Fruit fly (Drosophila melanogaster) whole organism, embryonic: ENCODE results near the gene CG3529.

Source experiments
- Atf6 ChIP-seq: fragments of 200-800 bp; sonication (Bioruptor generic); IDR thresholded peaks from 2 replicates; pipeline ENCODE4 v1.3.6; 2022; ENCODE audit warnings: missing biosample characterization, missing genetic modification characterization
- Bgb ChIP-seq: fragments of 200-800 bp; sonication (Bioruptor generic); IDR thresholded peaks from 2 replicates; pipeline ENCODE4 v1.3.6; 2022; ENCODE audit warnings: missing biosample characterization, missing genetic modification characterization; ENCODE audit not compliant: partially characterized antibody
- CG10267 ChIP-seq: fragments of 200-800 bp; sonication (Bioruptor generic); optimal IDR thresholded peaks from 2 replicates; lab custom pipeline; 2018; ENCODE audit warnings: missing biosample characterization, mild to moderate bottlenecking, missing genetic modification characterization, moderate library complexity
- CG10565 ChIP-seq: fragments of 200-800 bp; sonication (Bioruptor generic); optimal IDR thresholded peaks from 3 replicates; lab custom pipeline; 2016; ENCODE audit warnings: missing biosample characterization, mild to moderate bottlenecking, missing genetic modification characterization
- CG12236 ChIP-seq: fragments of 200-800 bp; sonication (Bioruptor generic); optimal IDR thresholded peaks from 2 replicates; lab custom pipeline; 2016; ENCODE audit warnings: missing biosample characterization, missing genetic modification characterization
- CG15269 ChIP-seq: fragments of 200-800 bp; sonication (Bioruptor generic); optimal IDR thresholded peaks from 2 replicates; lab custom pipeline; 2018; ENCODE audit warnings: missing biosample characterization, mild to moderate bottlenecking, missing genetic modification characterization, moderate library complexity
- CG15514 ChIP-seq: fragments of 200-800 bp; sonication (Bioruptor generic); optimal IDR thresholded peaks from 3 replicates; lab custom pipeline; 2017; ENCODE audit warnings: missing biosample characterization, missing genetic modification characterization, mild to moderate bottlenecking, moderate library complexity, missing genetic modification reagents
- CG1602 ChIP-seq: fragments of 200-800 bp; sonication (Bioruptor generic); optimal IDR thresholded peaks from 3 replicates; lab custom pipeline; 2016; ENCODE audit warnings: missing biosample characterization, missing genetic modification characterization
- CG16779 ChIP-seq: fragments of 200-800 bp; sonication (Bioruptor generic); IDR thresholded peaks from 2 replicates; pipeline ENCODE4 v1.3.6; 2022; ENCODE audit warnings: missing biosample characterization, missing genetic modification characterization
- CG16815 ChIP-seq: fragments of 200-800 bp; sonication (Bioruptor generic); optimal IDR thresholded peaks from 3 replicates; lab custom pipeline; 2017; ENCODE audit warnings: missing biosample characterization, mild to moderate bottlenecking, missing genetic modification characterization
- CG17568 ChIP-seq: fragments of 200-800 bp; sonication (Bioruptor generic); optimal IDR thresholded peaks from 2 replicates; lab custom pipeline; 2018; ENCODE audit warnings: missing biosample characterization, mild to moderate bottlenecking, missing genetic modification characterization, moderate library complexity
- CG32772 ChIP-seq: fragments of 200-800 bp; sonication (Bioruptor generic); IDR thresholded peaks from 2 replicates; pipeline ENCODE4 v1.3.6; 2022; ENCODE audit warnings: missing biosample characterization, missing genetic modification characterization
- CG34422 ChIP-seq: fragments of 200-800 bp; sonication (Bioruptor generic); IDR thresholded peaks from 3 replicates; pipeline ENCODE4 v1.3.6; 2022; ENCODE audit warnings: missing biosample characterization, missing genetic modification characterization
- CG3847 ChIP-seq: fragments of 200-800 bp; sonication (Bioruptor generic); IDR thresholded peaks from 2 replicates; pipeline ENCODE4 v1.3.6; 2022; ENCODE audit warnings: missing biosample characterization, missing genetic modification characterization
- CG4730 ChIP-seq: fragments of 200-800 bp; sonication (Bioruptor generic); IDR thresholded peaks from 2 replicates; pipeline ENCODE4 v1.3.6; 2022; ENCODE audit warnings: missing biosample characterization, missing genetic modification characterization
- CG6765 ChIP-seq: fragments of 200-800 bp; sonication (Bioruptor generic); optimal IDR thresholded peaks from 3 replicates; lab custom pipeline; 2017; ENCODE audit warnings: missing biosample characterization, mild to moderate bottlenecking, missing genetic modification characterization
- CG7556 ChIP-seq: fragments of 200-800 bp; sonication (Bioruptor generic); optimal IDR thresholded peaks from 2 replicates; lab custom pipeline; 2017; ENCODE audit warnings: missing biosample characterization, mild to moderate bottlenecking, missing genetic modification characterization
- CG8478 ChIP-seq: fragments of >200 bp; optimal IDR thresholded peaks from 2 replicates; lab custom pipeline; 2018
- D19A ChIP-seq: fragments of 200-800 bp; optimal IDR thresholded peaks from 3 replicates; lab custom pipeline; 2019; ENCODE audit warnings: missing biosample characterization, mild to moderate bottlenecking, missing genetic modification characterization, moderate library complexity
- Dip2 ChIP-seq: fragments of 200-800 bp; sonication (Bioruptor generic); IDR thresholded peaks from 2 replicates; pipeline ENCODE4 v1.3.6; 2022; ENCODE audit warnings: missing biosample characterization, missing genetic modification characterization
- Ets97D ChIP-seq: fragments of 200-800 bp; sonication (Bioruptor generic); optimal IDR thresholded peaks from 3 replicates; lab custom pipeline; 2016; ENCODE audit warnings: missing biosample characterization, missing genetic modification characterization
- GATAe ChIP-seq: fragments of 200-800 bp; sonication (Bioruptor generic); conservative IDR thresholded peaks from 2 replicates; pipeline ENCODE4 v1.3.6; 2022; ENCODE audit warnings: missing biosample characterization, missing genetic modification characterization
- HHEX ChIP-seq: fragments of 200-800 bp; sonication (Bioruptor generic); optimal IDR thresholded peaks from 3 replicates; lab custom pipeline; 2017; ENCODE audit warnings: missing biosample characterization, mild to moderate bottlenecking, missing genetic modification characterization, missing genetic modification reagents
- HLH54F ChIP-seq: fragments of 200-800 bp; sonication (Bioruptor generic); optimal IDR thresholded peaks from 3 replicates; lab custom pipeline; 2016; ENCODE audit warnings: missing biosample characterization, missing genetic modification characterization
- HmgZ ChIP-seq: fragments of 200-800 bp; sonication (Bioruptor generic); optimal IDR thresholded peaks from 2 replicates; lab custom pipeline; 2018; ENCODE audit warnings: missing biosample characterization, mild to moderate bottlenecking, missing genetic modification characterization
- Hr51 ChIP-seq, 2 experiments: fragments of 200-800 bp; sonication (Bioruptor generic); optimal IDR thresholded peaks; 2 replicates in 1 of 2; 3 replicates in 1 of 2; lab custom pipeline; 2016 to 2018; ENCODE audit warnings: missing biosample characterization in 2 of 2, missing genetic modification characterization in 2 of 2, mild to moderate bottlenecking in 1 of 2, moderate library complexity in 1 of 2
- Hsf ChIP-seq: fragments of 200-800 bp; sonication (Bioruptor generic); optimal IDR thresholded peaks from 3 replicates; lab custom pipeline; 2016; ENCODE audit warnings: missing biosample characterization, missing genetic modification characterization
- Lim3 ChIP-seq: fragments of 200-800 bp; sonication (Bioruptor generic); IDR thresholded peaks from 2 replicates; pipeline ENCODE4 v1.3.6; 2022; ENCODE audit warnings: missing biosample characterization, missing genetic modification characterization
- Lpt ChIP-seq: fragments of >200 bp; optimal IDR thresholded peaks from 2 replicates; lab custom pipeline; 2018; ENCODE audit warnings: missing biosample characterization, missing genetic modification characterization
- NFAT ChIP-seq: fragments of 200-800 bp; sonication (Bioruptor generic); IDR thresholded peaks from 2 replicates; pipeline ENCODE4 v1.3.6; 2022; ENCODE audit warnings: missing biosample characterization, missing genetic modification characterization
- Ravus ChIP-seq: fragments of 200-800 bp; sonication (Bioruptor generic); IDR thresholded peaks from 2 replicates; pipeline ENCODE4 v1.3.6; 2022; ENCODE audit warnings: missing biosample characterization, missing genetic modification characterization
- Sin3A ChIP-seq: fragments of >200 bp; optimal IDR thresholded peaks from 2 replicates; lab custom pipeline; 2018
- Sry-δ ChIP-seq: fragments of 200-800 bp; sonication (Bioruptor generic); optimal IDR thresholded peaks from 2 replicates; lab custom pipeline; 2016; ENCODE audit warnings: missing biosample characterization, missing genetic modification characterization
- croc ChIP-seq: fragments of 200-800 bp; sonication (Bioruptor generic); conservative IDR thresholded peaks from 3 replicates; pipeline ENCODE4 v1.3.6; 2022; ENCODE audit warnings: missing biosample characterization, missing genetic modification characterization
- cwo ChIP-seq: fragments of 200-800 bp; sonication (Bioruptor generic); optimal IDR thresholded peaks from 3 replicates; lab custom pipeline; 2017; ENCODE audit warnings: missing biosample characterization, missing genetic modification characterization, mild to moderate bottlenecking, moderate library complexity, missing genetic modification reagents
- dysf ChIP-seq: fragments of 200-800 bp; sonication (Bioruptor generic); IDR thresholded peaks from 3 replicates; pipeline ENCODE4 v1.3.6; 2022; ENCODE audit warnings: missing biosample characterization, missing genetic modification characterization
- emc ChIP-seq: fragments of 200-800 bp; sonication (Bioruptor generic); optimal IDR thresholded peaks from 2 replicates; lab custom pipeline; 2016; ENCODE audit warnings: missing biosample characterization, missing genetic modification characterization
- her ChIP-seq: fragments of 200-800 bp; sonication (Bioruptor generic); optimal IDR thresholded peaks from 2 replicates; lab custom pipeline; 2016; ENCODE audit warnings: missing biosample characterization, missing genetic modification characterization
- ind ChIP-seq: fragments of 200-800 bp; sonication (Bioruptor generic); optimal IDR thresholded peaks from 3 replicates; lab custom pipeline; 2016; ENCODE audit warnings: missing biosample characterization, missing genetic modification characterization
- jing ChIP-seq: fragments of 200-800 bp; sonication (Bioruptor generic); optimal IDR thresholded peaks from 2 replicates; lab custom pipeline; 2018; ENCODE audit warnings: missing biosample characterization, mild to moderate bottlenecking, missing genetic modification characterization
- kay ChIP-seq: fragments of 200-800 bp; sonication (Bioruptor generic); optimal IDR thresholded peaks from 2 replicates; lab custom pipeline; 2016; ENCODE audit warnings: missing biosample characterization, missing genetic modification characterization
- mam ChIP-seq: fragments of 200-800 bp; sonication (Bioruptor generic); optimal IDR thresholded peaks from 3 replicates; lab custom pipeline; 2016; ENCODE audit warnings: missing biosample characterization, missing genetic modification characterization
- nom ChIP-seq: fragments of 200-800 bp; sonication (Bioruptor generic); optimal IDR thresholded peaks from 2 replicates; lab custom pipeline; 2017; ENCODE audit warnings: missing biosample characterization, missing genetic modification characterization, mild to moderate bottlenecking, moderate library complexity, missing genetic modification reagents
- prd ChIP-seq, 3 experiments: fragments of >200 bp in 2 of 3; fragments of 200-800 bp in 1 of 3; sonication (Bioruptor generic) in 1 of 3; optimal IDR thresholded peaks in 2 of 3; IDR thresholded peaks in 1 of 3; 2 replicates in 2 of 3; 3 replicates in 1 of 3; pipeline versions ENCODE4 v1.3.6 to Lab custom; 2017 to 2022; ENCODE audit warnings: missing biosample characterization in 1 of 3, missing genetic modification characterization in 1 of 3
- row ChIP-seq: fragments of 200-800 bp; sonication (Bioruptor generic); IDR thresholded peaks from 3 replicates; pipeline ENCODE4 v1.3.6; 2022; ENCODE audit warnings: missing biosample characterization, missing genetic modification characterization
- salm ChIP-seq: fragments of 200-800 bp; sonication (Bioruptor generic); optimal IDR thresholded peaks from 2 replicates; lab custom pipeline; 2018; ENCODE audit warnings: missing biosample characterization, mild to moderate bottlenecking, missing genetic modification characterization
- sqz ChIP-seq: fragments of 200-800 bp; sonication (Bioruptor generic); optimal IDR thresholded peaks from 3 replicates; lab custom pipeline; 2018; ENCODE audit warnings: missing biosample characterization, mild to moderate bottlenecking, missing genetic modification characterization
- tin ChIP-seq: fragments of 200-800 bp; sonication (Bioruptor generic); optimal IDR thresholded peaks from 3 replicates; lab custom pipeline; 2016; ENCODE audit warnings: missing biosample characterization, missing genetic modification characterization
- tio ChIP-seq: fragments of 200-800 bp; sonication (Bioruptor generic); optimal IDR thresholded peaks from 2 replicates; lab custom pipeline; 2017; ENCODE audit warnings: missing biosample characterization, missing genetic modification characterization, inconsistent platforms
- trh ChIP-seq: fragments of 200-800 bp; sonication (Bioruptor generic); optimal IDR thresholded peaks from 2 replicates; lab custom pipeline; 2016; ENCODE audit warnings: missing biosample characterization, missing genetic modification characterization
- usp ChIP-seq: fragments of >200 bp; optimal IDR thresholded peaks from 2 replicates; lab custom pipeline; 2017; ENCODE audit warnings: missing biosample characterization, missing genetic modification characterization
- vvl ChIP-seq: fragments of 200-800 bp; sonication (Bioruptor generic); IDR thresholded peaks from 2 replicates; pipeline ENCODE4 v1.3.6; 2022; ENCODE audit warnings: missing biosample characterization, missing genetic modification characterization

Gene CG3529

DNA sequence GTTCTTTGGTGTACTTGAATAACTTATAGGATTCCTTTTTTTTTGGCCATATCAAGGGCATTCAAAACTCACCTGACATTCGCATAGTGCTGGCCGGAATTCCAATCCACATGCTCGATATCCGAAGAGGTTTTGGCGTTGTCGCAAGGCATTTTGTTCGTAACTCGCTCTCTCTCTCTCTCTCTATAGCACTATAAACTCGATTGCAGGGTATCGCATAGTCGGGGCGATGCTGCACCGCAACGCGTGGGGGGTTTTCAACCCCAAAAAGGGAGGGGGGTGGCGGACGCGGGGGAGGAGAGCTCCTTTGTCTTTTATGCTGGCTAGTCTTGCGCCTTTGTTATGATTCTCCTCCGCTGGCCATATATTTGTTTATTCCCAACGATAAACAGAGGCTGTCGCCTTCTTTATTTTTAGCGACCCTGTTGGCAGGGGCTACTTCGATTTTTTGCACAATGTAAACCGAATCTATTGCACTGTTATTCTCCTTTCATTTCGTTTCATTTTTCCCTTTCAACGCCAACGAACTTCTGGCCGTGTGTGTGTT is 48.2 kb upstream of the CG3529 start (continued):
- TF ChIP-seq CG3847 (no peak), Dip2 (GFP tag; lab: Robert Waterston, UW) (no peak), dysf (peak; percentile 40; the same call in 1 of the 3 replicates), HLH54F (GFP tag; lab: Kevin White, UChicago) (no peak), ind (no peak), CG16815 (GFP tag; lab: Kevin White, UChicago) (no peak), Hsf (GFP tag; lab: Kevin White, UChicago) (no peak), tio (no peak), Atf6 (GFP tag; lab: Robert Waterston, UW) (0 out of 2 replicates have a peak, but pooled peaks have one; percentile 21), CG6765 (no peak), NFAT (GFP tag; lab: Robert Waterston, UW) (no peak), mam (GFP tag; lab: Kevin White, UChicago) (no peak), croc (GFP tag; lab: Robert Waterston, UW) (no peak), prd (optimal IDR thresholded peaks at IDR 0.05; lab: Kevin White, UChicago) (no peak), prd (GFP tag; IDR thresholded peaks at IDR 0.05; lab: Robert Waterston, UW) (peak; percentile 31; the same call in 1 of the 3 replicates), CG7556 (GFP tag; lab: Kevin White, UChicago) (no peak), Sin3A (lab: Kevin White, UChicago) (no peak), row (peak; percentile 59), CG10267 (tag; lab: Kevin White, UChicago) (no peak), Sry-δ (GFP tag; lab: Kevin White, UChicago) (no peak), usp (no peak), Ravus (GFP tag; lab: Robert Waterston, UW) (no peak), Lim3 (no peak), CG12236 (no peak), CG17568 (GFP tag; lab: Kevin White, UChicago) (no peak), CG8478 (lab: Kevin White, UChicago) (no peak), Bgb (GFP tag; lab: Robert Waterston, UW) (no peak), Ets97D (no peak), vvl (GFP tag; lab: Robert Waterston, UW) (no peak), trh (GFP tag; lab: Kevin White, UChicago) (no peak), GATAe (GFP tag; lab: Robert Waterston, UW) (no peak), HHEX (peak; percentile 16), CG10565 (GFP tag; lab: Kevin White, UChicago) (no peak), salm (tag; lab: Kevin White, UChicago) (no peak), CG15269 (no peak), emc (GFP tag; lab: Kevin White, UChicago) (no peak), CG1602 (GFP tag; lab: Kevin White, UChicago) (no peak), Lpt (GFP tag; lab: Kevin White, UChicago) (no peak), her (GFP tag; lab: Kevin White, UChicago) (no peak), jing (no peak), Hr51 (GFP tag; optimal IDR thresholded peaks at IDR 0.05; lab: Kevin White, UChicago) (no peak), nom (GFP tag; lab: Kevin White, UChicago) (no peak), tin (GFP tag; lab: Kevin White, UChicago) (no peak), cwo (GFP tag; lab: Kevin White, UChicago) (no peak), CG15514 (GFP tag; lab: Kevin White, UChicago) (no peak), CG16779 (GFP tag; lab: Robert Waterston, UW) (0 out of 2 replicates have a peak, but pooled peaks have one; percentile 20), kay (GFP tag; lab: Kevin White, UChicago) (no peak), CG4730 (GFP tag; lab: Robert Waterston, UW) (no peak), D19A (tag; lab: Kevin White, UChicago) (peak; percentile 85), CG32772 (GFP tag; lab: Robert Waterston, UW) (no peak), HmgZ (no peak), sqz (GFP tag; lab: Kevin White, UChicago) (no peak), CG34422 (GFP tag; lab: Robert Waterston, UW) (0 out of 3 replicates have a peak, but pooled peaks have one; percentile 15)
